Worm (Caenorhabditis elegans) whole organism, mixed stage, embryonic: ENCODE data around the gene F10B5.3.

Experiments used
- elt-1 ChIP-seq: sonication (generic microtip); optimal IDR thresholded peaks from 2 replicates; lab custom pipeline; 2017; ENCODE audit warnings: missing genetic modification characterization, mild to moderate bottlenecking, missing compliant biosample characterization, antibody characterized with exemption, moderate library complexity, borderline replicate concordance; ENCODE audit not compliant: insufficient read depth
- elt-3 ChIP-seq: fragments of 150-350 bp; optimal IDR thresholded peaks from 2 replicates; lab custom pipeline; 2014; ENCODE audit warnings: missing biosample characterization, missing genetic modification characterization
- lin-13 ChIP-seq: fragments of 150-350 bp; optimal IDR thresholded peaks from 2 replicates; lab custom pipeline; 2014; ENCODE audit warnings: missing biosample characterization, missing genetic modification characterization
- pha-4 ChIP-seq: fragments of 150-350 bp; optimal IDR thresholded peaks from 2 replicates; lab custom pipeline; 2018; ENCODE audit warnings: missing biosample characterization, missing genetic modification reagents, missing genetic modification characterization

ce11 chrII:8178614-8179013 lies 28.8 kb upstream of the F10B5.3 start:
- TF ChIP-seq pha-4 (no peak), lin-13 (tag; lab: Kevin White, UChicago) (no peak), elt-1 (tag; lab: Kevin White, UChicago) (no peak), elt-3 (no peak)
